Fruit fly (Drosophila melanogaster): ENCODE measurements around the gene Ugt304A1.

Gene Ugt304A1

dm6 chr3R:11154576-11155113 lies 20.6 kb downstream of the Ugt304A1 start, which contains the start of gene Ugt302E1:
Gene Ugt302E1 (plus strand): TSS chr3R:11154626.
- TF ChIP-seq CG9948 (tag; optimal IDR thresholded peaks at IDR 0.05), result no peak
- no peak for TF ChIP-seq CG34367 (tag; optimal IDR thresholded peaks at IDR 0.05)
- no peak for TF ChIP-seq CG4496 (GFP tag; IDR thresholded peaks at IDR 0.05)
- TF ChIP-seq CG10348 (GFP tag; IDR thresholded peaks at IDR 0.05), result no peak
- TF ChIP-seq Ets98B (GFP tag; IDR thresholded peaks at IDR 0.05), result no peak
- no peak for TF ChIP-seq CG8159 (tag; optimal IDR thresholded peaks at IDR 0.05)
- TF ChIP-seq CG17806 (tag; optimal IDR thresholded peaks at IDR 0.05), result no peak
- no peak for TF ChIP-seq fd96Ca (GFP tag; IDR thresholded peaks at IDR 0.05)
- TF ChIP-seq CG15710 (tag; optimal IDR thresholded peaks at IDR 0.05), result no peak
- no peak for TF ChIP-seq EcR (GFP tag; optimal IDR thresholded peaks at IDR 0.05)
- no peak for TF ChIP-seq CG13204 (GFP tag; optimal IDR thresholded peaks at IDR 0.05)
- no peak for TF ChIP-seq rn (GFP tag; IDR thresholded peaks at IDR 0.05)
- no peak for TF ChIP-seq CG12605 (GFP tag; IDR thresholded peaks at IDR 0.05)
- no peak for TF ChIP-seq CG14655 (GFP tag; optimal IDR thresholded peaks at IDR 0.05)

- TF ChIP-seq CG34367 (tag; optimal IDR thresholded peaks at IDR 0.05) (peak; percentile 9), gl (tag; optimal IDR thresholded peaks at IDR 0.05) (no peak), CG12605 (GFP tag; IDR thresholded peaks at IDR 0.05) (peak; percentile 56; the same call in 1 of the 2 replicates), CG8301 (tag; optimal IDR thresholded peaks at IDR 0.05) (peak; percentile 58), CG8159 (tag; optimal IDR thresholded peaks at IDR 0.05) (peak; percentile 64), CG17806 (tag; optimal IDR thresholded peaks at IDR 0.05) (peak; percentile 82), D1 (tag; optimal IDR thresholded peaks at IDR 0.05) (peak; percentile 2), CG15710 (tag; optimal IDR thresholded peaks at IDR 0.05) (peak; percentile 50), CG4496 (GFP tag; IDR thresholded peaks at IDR 0.05) (peak; percentile 68), Ets98B (GFP tag; IDR thresholded peaks at IDR 0.05) (peak; percentile 55), CG9948 (tag; optimal IDR thresholded peaks at IDR 0.05) (peak; percentile 75), CG14655 (GFP tag; optimal IDR thresholded peaks at IDR 0.05) (peak; percentile 72), fd96Ca (GFP tag; IDR thresholded peaks at IDR 0.05) (no peak), Pif1A (GFP tag; optimal IDR thresholded peaks at IDR 0.05) (no peak), Pif1B (GFP tag; optimal IDR thresholded peaks at IDR 0.05) (peak; percentile 27)
Measured at dm6 chr3R:11153799-11154273, 21.4 kb downstream of the Ugt304A1 start, which contains the start of gene Ugt302K1. Gene Ugt302K1 (minus strand): TSS chr3R:11153849.

dm6 chr3R:11145135-11145534 lies 30.1 kb downstream of the Ugt304A1 start, which contains the start of gene CheA86a:
Gene CheA86a (minus strand): TSS chr3R:11145235.
- no peak for TF ChIP-seq CG4496 (GFP tag; IDR thresholded peaks at IDR 0.05)
- TF ChIP-seq CG9948 (tag; optimal IDR thresholded peaks at IDR 0.05), result no peak

dm6 chr3R:11136877-11137276 lies 38.3 kb downstream of the Ugt304A1 start, which contains the start of gene mAcon2:
Gene mAcon2 (plus strand): TSS chr3R:11137177.
- TF ChIP-seq Pif1A (GFP tag; optimal IDR thresholded peaks at IDR 0.05) (no peak), Pif1B (GFP tag; optimal IDR thresholded peaks at IDR 0.05) (no peak), gl (tag; optimal IDR thresholded peaks at IDR 0.05) (no peak), CG13204 (GFP tag; optimal IDR thresholded peaks at IDR 0.05) (no peak), fd96Ca (GFP tag; IDR thresholded peaks at IDR 0.05) (no peak), CG14655 (GFP tag; optimal IDR thresholded peaks at IDR 0.05) (no peak)

dm6 chr3R:11128116-11128626 lies 47.0 kb downstream of the Ugt304A1 start, which contains the start of gene Ugt35C1:
Gene Ugt35C1 (minus strand): TSS chr3R:11128328.
- TF ChIP-seq rn (GFP tag; IDR thresholded peaks at IDR 0.05) (no peak), CG13204 (GFP tag; optimal IDR thresholded peaks at IDR 0.05) (no peak), CG34367 (tag; optimal IDR thresholded peaks at IDR 0.05) (no peak), Snoo (tag; optimal IDR thresholded peaks at IDR 0.05) (no peak), Pif1A (GFP tag; optimal IDR thresholded peaks at IDR 0.05) (no peak), D1 (tag; optimal IDR thresholded peaks at IDR 0.05) (no peak), CG12605 (GFP tag; IDR thresholded peaks at IDR 0.05) (no peak), CG9948 (tag; optimal IDR thresholded peaks at IDR 0.05) (no peak), CG8159 (tag; optimal IDR thresholded peaks at IDR 0.05) (no peak), CG15710 (tag; optimal IDR thresholded peaks at IDR 0.05) (no peak), Pif1B (GFP tag; optimal IDR thresholded peaks at IDR 0.05) (no peak)

- no peak for TF ChIP-seq CG17806 (tag; optimal IDR thresholded peaks at IDR 0.05)
- no peak for TF ChIP-seq CG13204 (GFP tag; optimal IDR thresholded peaks at IDR 0.05)
- no peak for TF ChIP-seq CG9948 (tag; optimal IDR thresholded peaks at IDR 0.05)
- TF ChIP-seq CG12605 (GFP tag; IDR thresholded peaks at IDR 0.05), result no peak
- TF ChIP-seq CG32121 (GFP tag; IDR thresholded peaks at IDR 0.05), result no peak
- TF ChIP-seq CG34367 (tag; optimal IDR thresholded peaks at IDR 0.05), result no peak
- TF ChIP-seq CG14655 (GFP tag; optimal IDR thresholded peaks at IDR 0.05), result no peak
- TF ChIP-seq fd96Ca (GFP tag; IDR thresholded peaks at IDR 0.05), result no peak
- TF ChIP-seq rn (GFP tag; IDR thresholded peaks at IDR 0.05), result no peak
- no peak for TF ChIP-seq Ets98B (GFP tag; IDR thresholded peaks at IDR 0.05)
- TF ChIP-seq Snoo (tag; optimal IDR thresholded peaks at IDR 0.05), result no peak
- TF ChIP-seq EcR (GFP tag; optimal IDR thresholded peaks at IDR 0.05), result no peak
- no peak for TF ChIP-seq Pif1A (GFP tag; optimal IDR thresholded peaks at IDR 0.05)
- TF ChIP-seq CG10348 (GFP tag; IDR thresholded peaks at IDR 0.05), result no peak
- TF ChIP-seq CG15710 (tag; optimal IDR thresholded peaks at IDR 0.05), result no peak
Measured at dm6 chr3R:11126383-11126782, 48.8 kb downstream of the Ugt304A1 start.

Measured in whole organism, pupa.